Worm (Caenorhabditis elegans): Measurements from ENCODE around the gene F52G3.8.

The F52G3.8 gene

DNA sequence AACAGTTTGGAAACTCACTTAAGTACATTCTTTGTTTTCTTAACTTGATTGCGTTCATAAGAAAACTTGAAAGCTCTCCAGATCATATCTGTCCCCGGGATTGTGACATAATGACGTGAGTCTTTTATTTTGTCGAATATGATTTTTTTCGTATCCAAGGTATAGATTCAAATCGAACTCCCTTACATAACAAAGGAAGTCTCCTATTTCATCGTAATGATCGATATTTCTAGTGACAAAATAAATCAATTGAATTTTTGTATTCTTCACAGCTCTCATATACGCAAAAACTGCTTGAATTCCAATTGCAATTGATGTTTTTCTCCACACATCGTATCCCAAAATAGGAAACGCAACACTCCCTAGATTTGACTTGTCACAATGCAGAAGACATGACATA lies 50.1 kb downstream of the F52G3.8 start:
- no peak for TF ChIP-seq unc-62 (GFP tag; optimal IDR thresholded peaks at IDR 0.05)
